Worm (Caenorhabditis elegans) whole organism, L2 larva: ENCODE data around the gene F55E10.1.

Source experiments
- R02D3.7 ChIP-seq: fragments of 150-350 bp; optimal IDR thresholded peaks from 2 replicates; lab custom pipeline; 2014; ENCODE audit warnings: missing biosample characterization, missing genetic modification characterization
- ceh-16 ChIP-seq: fragments of 150-350 bp; optimal IDR thresholded peaks from 2 replicates; lab custom pipeline; 2014; ENCODE audit warnings: missing biosample characterization, missing genetic modification characterization
- dmd-4 ChIP-seq: sonication (generic microtip); optimal IDR thresholded peaks from 2 replicates; lab custom pipeline; 2017; ENCODE audit warnings: missing biosample characterization, missing genetic modification characterization
- egl-27 ChIP-seq: sonication (generic microtip); optimal IDR thresholded peaks from 3 replicates; lab custom pipeline; 2017; ENCODE audit warnings: missing biosample characterization, missing genetic modification reagents, missing genetic modification characterization
- lin-11 ChIP-seq: fragments of 150-350 bp; sonication (generic microtip); optimal IDR thresholded peaks from 2 replicates; lab custom pipeline; 2014; ENCODE audit warnings: missing biosample characterization, missing genetic modification characterization, inconsistent platforms, mixed read lengths
- lin-39 ChIP-seq: fragments of 150-350 bp; optimal IDR thresholded peaks from 2 replicates; lab custom pipeline; 2014; ENCODE audit warnings: missing biosample characterization, missing genetic modification reagents, missing genetic modification characterization
- nhr-12 ChIP-seq: fragments of 150-350 bp; optimal IDR thresholded peaks from 2 replicates; lab custom pipeline; 2014; ENCODE audit warnings: missing biosample characterization, missing genetic modification characterization
- nhr-237 ChIP-seq: fragments of 150-350 bp; optimal IDR thresholded peaks from 2 replicates; lab custom pipeline; 2014; ENCODE audit warnings: missing biosample characterization, missing genetic modification characterization
- nhr-77 ChIP-seq: fragments of 150-350 bp; optimal IDR thresholded peaks from 2 replicates; lab custom pipeline; 2014; ENCODE audit warnings: missing biosample characterization, missing genetic modification characterization
- sem-4 ChIP-seq: fragments of 150-350 bp; optimal IDR thresholded peaks from 2 replicates; lab custom pipeline; 2014; ENCODE audit warnings: missing biosample characterization, missing genetic modification reagents, missing genetic modification characterization
- unc-62 ChIP-seq: fragments of 150-350 bp; optimal IDR thresholded peaks from 2 replicates; lab custom pipeline; 2014; ENCODE audit warnings: missing biosample characterization, missing genetic modification reagents, missing genetic modification characterization

DNA sequence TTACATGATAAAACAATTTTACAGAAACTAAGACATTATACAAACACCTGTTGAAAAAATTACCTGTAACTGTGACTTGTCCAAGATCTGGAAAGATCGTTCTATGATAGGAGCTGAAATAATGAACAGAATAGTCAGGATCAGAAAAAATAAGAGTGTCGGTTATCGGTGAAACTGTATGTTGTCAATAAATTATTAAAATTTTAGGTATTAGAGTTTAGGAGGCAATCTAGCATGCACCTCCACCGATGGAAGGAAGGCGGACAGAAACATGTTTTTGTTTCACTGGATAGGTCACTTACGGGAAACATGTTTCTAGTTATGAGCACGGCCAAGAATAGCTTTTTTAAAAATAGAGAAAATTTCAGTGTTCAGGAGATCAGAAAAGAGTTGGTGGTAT, 42.2 kb upstream of the F55E10.1 start, which contains the start of gene ced-13:
- TF ChIP-seq R02D3.7 (tag; lab: Kevin White, UChicago) (no peak), lin-11 (no peak), egl-27 (tag; lab: Kevin White, UChicago) (no peak), nhr-12 (no peak), ceh-16 (tag; lab: Kevin White, UChicago) (no peak), nhr-237 (no peak), dmd-4 (tag; lab: Kevin White, UChicago) (no peak), lin-39 (tag; lab: Kevin White, UChicago) (no peak), sem-4 (no peak), nhr-77 (tag; lab: Kevin White, UChicago) (no peak), unc-62 (GFP tag; lab: Kevin White, UChicago) (no peak)
